Worm (Caenorhabditis elegans) whole organism, early embryonic: ENCODE results near the gene try-10.

Experiments
- F13C5.2 ChIP-seq: sonication (generic microtip); optimal IDR thresholded peaks from 2 replicates; lab custom pipeline; 2017; ENCODE audit warnings: mild to moderate bottlenecking, missing genetic modification characterization, inconsistent platforms, missing compliant biosample characterization
- aly-1 ChIP-seq: sonication (generic microtip); optimal IDR thresholded peaks from 2 replicates; lab custom pipeline; 2016; ENCODE audit warnings: missing genetic modification characterization, missing compliant biosample characterization
- ama-1 ChIP-seq: fragments of 150-350 bp; optimal IDR thresholded peaks from 2 replicates; lab custom pipeline; 2014
- ceh-13 ChIP-seq: fragments of 200-800 bp; sonication (Bioruptor generic); optimal IDR thresholded peaks from 2 replicates; lab custom pipeline; 2018; ENCODE audit warnings: mild to moderate bottlenecking, missing genetic modification characterization, missing compliant biosample characterization
- flt-1 ChIP-seq: fragments of 200-800 bp; sonication (Bioruptor generic); IDR thresholded peaks from 2 replicates; pipeline ENCODE4 v1.3.6; 2022; ENCODE audit warnings: missing genetic modification characterization, missing compliant biosample characterization
- scrt-1 ChIP-seq: fragments of 200-800 bp; sonication (Bioruptor generic); IDR thresholded peaks from 2 replicates; pipeline ENCODE4 v1.3.6; 2022; ENCODE audit warnings: missing genetic modification characterization, missing compliant biosample characterization
- tbx-11 ChIP-seq: fragments of 200-800 bp; sonication (Bioruptor generic); IDR thresholded peaks from 2 replicates; pipeline ENCODE4 v1.3.6; 2022; ENCODE audit warnings: missing genetic modification characterization, missing compliant biosample characterization
- tbx-37 ChIP-seq: fragments of 200-800 bp; sonication (Bioruptor generic); conservative IDR thresholded peaks from 2 replicates; pipeline ENCODE4 v1.3.6; 2022; ENCODE audit warnings: missing genetic modification reagents, missing genetic modification characterization, missing compliant biosample characterization

DNA sequence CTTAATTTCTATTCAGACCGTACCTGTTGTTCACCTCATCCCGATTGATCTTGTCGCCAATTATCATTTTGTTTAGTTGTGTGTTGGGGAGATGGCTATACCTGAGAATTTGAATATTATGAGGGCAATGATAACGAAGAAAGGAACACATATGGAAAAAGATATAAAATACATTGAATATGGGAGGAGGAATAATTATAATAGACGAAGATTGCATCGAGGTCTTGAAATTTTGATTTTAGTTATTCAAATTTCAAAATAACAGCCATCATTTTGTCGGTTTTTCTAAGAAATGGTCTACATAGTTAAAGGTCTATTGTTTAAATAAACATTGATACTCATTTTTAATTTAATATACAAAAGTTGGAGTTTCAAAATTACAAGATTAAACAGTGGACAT, 26.0 kb downstream of the try-10 start, which contains the start of gene shw-3:
- TF ChIP-seq ama-1 (lab: Kevin White, UChicago) (no peak), aly-1 (no peak), tbx-37 (no peak), ceh-13 (GFP tag; lab: Kevin White, UChicago) (no peak), scrt-1 (no peak), F13C5.2 (tag; lab: Kevin White, UChicago) (no peak), flt-1 (GFP tag; lab: Robert Waterston, UW) (no peak), tbx-11 (GFP tag; lab: Robert Waterston, UW) (no peak)
